Worm (Caenorhabditis elegans) whole organism, young adult: ENCODE results near the gene inx-18.

Source experiments
- F55B11.4 ChIP-seq: sonication (generic microtip); optimal IDR thresholded peaks from 2 replicates; lab custom pipeline; 2016; ENCODE audit warnings: missing compliant biosample characterization, missing genetic modification characterization, borderline replicate concordance; ENCODE audit not compliant: insufficient read depth
- dox-1 ChIP-seq: fragments of 200-800 bp; sonication (Bioruptor generic); IDR thresholded peaks from 2 replicates; pipeline ENCODE4 v1.3.6; 2022; ENCODE audit warnings: missing genetic modification reagents, missing genetic modification characterization, missing compliant biosample characterization
- mxl-1 ChIP-seq: sonication (generic microtip); optimal IDR thresholded peaks from 2 replicates; lab custom pipeline; 2016; ENCODE audit warnings: missing genetic modification characterization, missing compliant biosample characterization
- nhr-90 ChIP-seq: sonication (generic microtip); optimal IDR thresholded peaks from 2 replicates; lab custom pipeline; 2016; ENCODE audit warnings: missing genotype, mild to moderate bottlenecking, missing genetic modification characterization, missing compliant biosample characterization
- sptf-2 ChIP-seq: fragments of 200-800 bp; sonication (Bioruptor generic); optimal IDR thresholded peaks from 2 replicates; lab custom pipeline; 2018; ENCODE audit warnings: mild to moderate bottlenecking, missing genetic modification characterization, missing compliant biosample characterization

- no peak for TF ChIP-seq sptf-2 (GFP tag; lab: Kevin White, UChicago)
- TF ChIP-seq mxl-1 (tag; lab: Kevin White, UChicago): no peak
- TF ChIP-seq F55B11.4 (tag; lab: Kevin White, UChicago): no peak
- TF ChIP-seq nhr-90: no peak
- no peak for TF ChIP-seq dox-1 (GFP tag; lab: Robert Waterston, UW)
Measured at ce11 chrIV:661623-662022, 55.5 kb downstream of the inx-18 start.
